Fruit fly (Drosophila melanogaster) whole organism, embryonic: ENCODE measurements around the gene ppk17.

ENCODE experiments used
- Adf1 ChIP-seq: fragments of 200-800 bp; sonication (Bioruptor generic); IDR thresholded peaks from 2 replicates; pipeline ENCODE4 v1.3.6; 2022; ENCODE audit warnings: missing biosample characterization, missing genetic modification characterization
- Bdp1 ChIP-seq: fragments of 200-800 bp; sonication (Bioruptor generic); optimal IDR thresholded peaks from 3 replicates; lab custom pipeline; 2016; ENCODE audit warnings: missing biosample characterization, missing genetic modification characterization
- CG10431 ChIP-seq: fragments of 200-800 bp; sonication (Bioruptor generic); optimal IDR thresholded peaks from 3 replicates; lab custom pipeline; 2018; ENCODE audit warnings: missing biosample characterization, mild to moderate bottlenecking, missing genetic modification characterization
- CG10979 ChIP-seq: fragments of 200-800 bp; sonication (Bioruptor generic); optimal IDR thresholded peaks from 2 replicates; lab custom pipeline; 2018; ENCODE audit warnings: missing biosample characterization, mild to moderate bottlenecking, missing genetic modification characterization, moderate library complexity
- CG13775 ChIP-seq: fragments of 200-800 bp; sonication (Bioruptor generic); optimal IDR thresholded peaks from 3 replicates; lab custom pipeline; 2017; ENCODE audit warnings: missing biosample characterization, mild to moderate bottlenecking, missing genetic modification characterization
- CG15514 ChIP-seq: fragments of 200-800 bp; sonication (Bioruptor generic); optimal IDR thresholded peaks from 3 replicates; lab custom pipeline; 2017; ENCODE audit warnings: missing biosample characterization, missing genetic modification characterization, mild to moderate bottlenecking, moderate library complexity, missing genetic modification reagents
- CG17912 ChIP-seq: fragments of 200-800 bp; sonication (Bioruptor generic); optimal IDR thresholded peaks from 2 replicates; lab custom pipeline; 2018; ENCODE audit warnings: missing biosample characterization, mild to moderate bottlenecking, missing genetic modification characterization
- CG18619 ChIP-seq: fragments of 200-800 bp; sonication (Bioruptor generic); optimal IDR thresholded peaks from 3 replicates; lab custom pipeline; 2017; ENCODE audit warnings: missing biosample characterization, mild to moderate bottlenecking, missing genetic modification characterization
- CG18764 ChIP-seq: fragments of 200-800 bp; sonication (Bioruptor generic); optimal IDR thresholded peaks from 3 replicates; lab custom pipeline; 2016; ENCODE audit warnings: missing biosample characterization, missing genetic modification characterization
- CG31224 ChIP-seq: fragments of 200-800 bp; sonication (Bioruptor generic); IDR thresholded peaks from 2 replicates; pipeline ENCODE4 v1.3.6; 2022; ENCODE audit warnings: missing biosample characterization, missing genetic modification characterization
- CG3163 ChIP-seq: fragments of 200-800 bp; sonication (Bioruptor generic); optimal IDR thresholded peaks from 3 replicates; lab custom pipeline; 2016; ENCODE audit warnings: missing biosample characterization, missing genetic modification characterization
- CG3407 ChIP-seq: fragments of 200-800 bp; sonication (Bioruptor generic); optimal IDR thresholded peaks from 2 replicates; lab custom pipeline; 2018; ENCODE audit warnings: missing biosample characterization, mild to moderate bottlenecking, missing genetic modification characterization
- CG4424 ChIP-seq: fragments of 200-800 bp; sonication (Bioruptor generic); optimal IDR thresholded peaks from 3 replicates; lab custom pipeline; 2016; ENCODE audit warnings: missing biosample characterization, missing genetic modification characterization
- CG7556 ChIP-seq: fragments of 200-800 bp; sonication (Bioruptor generic); optimal IDR thresholded peaks from 2 replicates; lab custom pipeline; 2017; ENCODE audit warnings: missing biosample characterization, mild to moderate bottlenecking, missing genetic modification characterization
- Dek ChIP-seq: fragments of 200-800 bp; sonication (Bioruptor generic); optimal IDR thresholded peaks from 3 replicates; lab custom pipeline; 2019; ENCODE audit warnings: missing biosample characterization, mild to moderate bottlenecking, missing genetic modification characterization, moderate library complexity
- Dll ChIP-seq: fragments of 200-800 bp; sonication (Bioruptor generic); IDR thresholded peaks from 4 replicates; pipeline ENCODE4 v1.3.6; 2022; ENCODE audit warnings: missing biosample characterization, missing genetic modification characterization; ENCODE audit not compliant: partially characterized antibody
- Ets65A ChIP-seq: fragments of 200-800 bp; sonication (Bioruptor generic); peaks from one replicate; lab custom pipeline; 2016; ENCODE audit warnings: missing biosample characterization, missing genetic modification characterization
- HLH3B ChIP-seq: fragments of 200-800 bp; sonication (Bioruptor generic); IDR thresholded peaks from 2 replicates; pipeline ENCODE4 v1.3.6; 2022; ENCODE audit warnings: missing biosample characterization, missing genetic modification characterization
- Hmr ChIP-seq: fragments of 200-800 bp; sonication (Bioruptor generic); optimal IDR thresholded peaks from 3 replicates; lab custom pipeline; 2017; ENCODE audit warnings: mild to moderate bottlenecking, missing biosample characterization, missing genetic modification reagents, missing genetic modification characterization
- Hr78 ChIP-seq, 2 experiments: fragments of 200-800 bp in 1 of 2; fragments of >200 bp in 1 of 2; sonication (Bioruptor generic) in 1 of 2; optimal IDR thresholded peaks; 2 replicates each; lab custom pipeline; 2017 to 2019; ENCODE audit warnings: missing biosample characterization in 2 of 2, missing genetic modification characterization in 2 of 2, mild to moderate bottlenecking in 1 of 2, moderate library complexity in 1 of 2
- Kr ChIP-seq: fragments of 200-800 bp; sonication (Bioruptor generic); optimal IDR thresholded peaks from 2 replicates; lab custom pipeline; 2017; ENCODE audit warnings: missing biosample characterization, mild to moderate bottlenecking, missing genetic modification characterization
- Lhr ChIP-seq: fragments of 200-800 bp; sonication (Bioruptor generic); optimal IDR thresholded peaks from 3 replicates; lab custom pipeline; 2017; ENCODE audit warnings: mild to moderate bottlenecking, missing biosample characterization, missing genetic modification reagents, missing genetic modification characterization
- Med ChIP-seq: fragments of 200-800 bp; sonication (Bioruptor generic); peaks from one replicate; lab custom pipeline; 2016; ENCODE audit warnings: missing biosample characterization, missing genetic modification characterization, mild to moderate bottlenecking, inconsistent platforms, moderate library complexity
- Mes4 ChIP-seq: fragments of 200-800 bp; sonication (Bioruptor generic); optimal IDR thresholded peaks from 2 replicates; lab custom pipeline; 2016; ENCODE audit warnings: missing biosample characterization, missing genetic modification characterization
- Mrtf ChIP-seq: fragments of 200-800 bp; sonication (Bioruptor generic); IDR thresholded peaks from 3 replicates; pipeline ENCODE4 v1.3.6; 2022; ENCODE audit warnings: missing biosample characterization, missing genetic modification characterization
- Nf-YA ChIP-seq: fragments of 200-800 bp; sonication (Bioruptor generic); IDR thresholded peaks from 2 replicates; pipeline ENCODE4 v1.3.6; 2022; ENCODE audit warnings: missing biosample characterization, missing genetic modification characterization
- Scr ChIP-seq: fragments of 200-800 bp; sonication (Bioruptor generic); IDR thresholded peaks from 2 replicates; pipeline ENCODE4 v1.3.6; 2022; ENCODE audit warnings: missing biosample characterization, missing genetic modification characterization; ENCODE audit not compliant: partially characterized antibody
- Sox102F ChIP-seq: fragments of 200-800 bp; sonication (Bioruptor generic); optimal IDR thresholded peaks from 2 replicates; lab custom pipeline; 2018; ENCODE audit warnings: missing biosample characterization, mild to moderate bottlenecking, missing genetic modification characterization, moderate library complexity
- Vsx1 ChIP-seq: fragments of 200-800 bp; sonication (Bioruptor generic); optimal IDR thresholded peaks from 2 replicates; lab custom pipeline; 2017; ENCODE audit warnings: missing biosample characterization, mild to moderate bottlenecking, missing genetic modification characterization, missing genetic modification reagents
- Xrp1 ChIP-seq: fragments of 200-800 bp; sonication (Bioruptor generic); IDR thresholded peaks from 2 replicates; pipeline ENCODE4 v1.3.6; 2022; ENCODE audit warnings: missing biosample characterization, missing genetic modification characterization
- amos ChIP-seq: fragments of 200-800 bp; sonication (Bioruptor generic); IDR thresholded peaks from 2 replicates; pipeline ENCODE4 v1.3.6; 2022; ENCODE audit warnings: missing biosample characterization, missing genetic modification characterization; ENCODE audit not compliant: partially characterized antibody
- ato ChIP-seq: fragments of 200-800 bp; sonication (Bioruptor generic); IDR thresholded peaks from 2 replicates; pipeline ENCODE4 v1.3.6; 2022; ENCODE audit warnings: missing biosample characterization, missing genetic modification characterization; ENCODE audit not compliant: partially characterized antibody
- bcd ChIP-seq: fragments of 200-800 bp; sonication (Bioruptor generic); optimal IDR thresholded peaks from 2 replicates; lab custom pipeline; 2017; ENCODE audit warnings: missing biosample characterization, mild to moderate bottlenecking, missing genetic modification characterization
- br ChIP-seq: fragments of >200 bp; optimal IDR thresholded peaks from 2 replicates; lab custom pipeline; 2017
- caup ChIP-seq: fragments of 200-800 bp; sonication (Bioruptor generic); optimal IDR thresholded peaks from 3 replicates; lab custom pipeline; 2017; ENCODE audit warnings: missing biosample characterization, mild to moderate bottlenecking, missing genetic modification characterization, moderate library complexity; ENCODE audit not compliant: severe bottlenecking
- chn ChIP-seq: fragments of 200-800 bp; sonication (Bioruptor generic); optimal IDR thresholded peaks from 2 replicates; lab custom pipeline; 2016; ENCODE audit warnings: missing biosample characterization, missing genetic modification characterization
- ci ChIP-seq: fragments of 200-800 bp; sonication (Bioruptor generic); IDR thresholded peaks from 3 replicates; pipeline ENCODE4 v1.3.6; 2022; ENCODE audit warnings: missing biosample characterization, missing genetic modification characterization
- dm ChIP-seq: fragments of 200-800 bp; sonication (Bioruptor generic); optimal IDR thresholded peaks from 3 replicates; lab custom pipeline; 2016; ENCODE audit warnings: missing biosample characterization, missing genetic modification characterization
- fd96Cb ChIP-seq: fragments of 200-800 bp; sonication (Bioruptor generic); optimal IDR thresholded peaks from 2 replicates; lab custom pipeline; 2018; ENCODE audit warnings: missing biosample characterization, mild to moderate bottlenecking, missing genetic modification characterization, moderate library complexity
- ftz-f1 ChIP-seq: fragments of 200-800 bp; sonication (Bioruptor generic); optimal IDR thresholded peaks from 2 replicates; lab custom pipeline; 2016; ENCODE audit warnings: missing biosample characterization, missing genetic modification characterization
- pfk ChIP-seq: fragments of 200-800 bp; sonication (Bioruptor generic); optimal IDR thresholded peaks from 2 replicates; lab custom pipeline; 2018; ENCODE audit warnings: missing biosample characterization, mild to moderate bottlenecking, missing genetic modification characterization, moderate library complexity
- ranshi ChIP-seq: fragments of 200-800 bp; sonication (Bioruptor generic); IDR thresholded peaks from 2 replicates; pipeline ENCODE4 v1.3.6; 2022; ENCODE audit warnings: missing biosample characterization, missing genetic modification characterization
- sens ChIP-seq: fragments of 200-800 bp; sonication (Bioruptor generic); peaks from one replicate; lab custom pipeline; 2016; ENCODE audit warnings: missing biosample characterization, missing genetic modification characterization
- sima ChIP-seq: fragments of 200-800 bp; sonication (Bioruptor generic); optimal IDR thresholded peaks from 2 replicates; lab custom pipeline; 2016; ENCODE audit warnings: missing biosample characterization, missing genetic modification characterization
- sisA ChIP-seq: fragments of 200-800 bp; sonication (Bioruptor generic); IDR thresholded peaks from 2 replicates; pipeline ENCODE4 v1.3.6; 2022; ENCODE audit warnings: missing biosample characterization, missing genetic modification characterization
- slbo ChIP-seq: fragments of 200-800 bp; sonication (Bioruptor generic); IDR thresholded peaks from 2 replicates; pipeline ENCODE4 v1.3.6; 2022; ENCODE audit warnings: missing biosample characterization, missing genetic modification characterization
- slou ChIP-seq: fragments of 200-800 bp; sonication (Bioruptor generic); optimal IDR thresholded peaks from 3 replicates; lab custom pipeline; 2016; ENCODE audit warnings: missing biosample characterization, missing genetic modification characterization
- toy ChIP-seq: fragments of 200-800 bp; sonication (Bioruptor generic); IDR thresholded peaks from 2 replicates; pipeline ENCODE4 v1.3.6; 2022; ENCODE audit warnings: missing biosample characterization, missing genetic modification characterization
- unpg ChIP-seq: fragments of 200-800 bp; sonication (Bioruptor generic); optimal IDR thresholded peaks from 3 replicates; lab custom pipeline; 2018; ENCODE audit warnings: missing biosample characterization, mild to moderate bottlenecking, missing genetic modification characterization, moderate library complexity
- zf30C ChIP-seq: fragments of 200-800 bp; sonication (Bioruptor generic); optimal IDR thresholded peaks from 3 replicates; lab custom pipeline; 2018; ENCODE audit warnings: missing biosample characterization, mild to moderate bottlenecking, missing genetic modification characterization

The ppk17 gene

dm6 chr2L:16764480-16764879 lies 4.1 kb upstream of the ppk17 start:
- TF ChIP-seq Ets65A (GFP tag; lab: Kevin White, UChicago) (peak; percentile 58), Adf1 (GFP tag; lab: Robert Waterston, UW) (no peak), toy (GFP tag; lab: Robert Waterston, UW) (0 out of 2 replicates have a peak, but pooled peaks have one; percentile 21)

dm6 chr2L:16761891-16762290 lies 1.5 kb upstream of the ppk17 start:
- TF ChIP-seq CG31224 (no peak), caup (GFP tag; lab: Kevin White, UChicago) (no peak), HLH3B (GFP tag; lab: Robert Waterston, UW) (no peak), CG7556 (GFP tag; lab: Kevin White, UChicago) (no peak), CG4424 (GFP tag; lab: Kevin White, UChicago) (no peak), CG17912 (GFP tag; lab: Kevin White, UChicago) (no peak), Lhr (GFP tag; lab: Kevin White, UChicago) (no peak), Nf-YA (no peak), Kr (GFP tag; lab: Kevin White, UChicago) (no peak), ci (GFP tag; lab: Robert Waterston, UW) (0 out of 3 replicates have a peak, but pooled peaks have one; percentile 37), slou (GFP tag; lab: Kevin White, UChicago) (no peak), Vsx1 (GFP tag; lab: Kevin White, UChicago) (no peak), unpg (peak; percentile 11), CG10431 (GFP tag; lab: Kevin White, UChicago) (no peak), fd96Cb (tag; lab: Kevin White, UChicago) (no peak), CG18764 (no peak), ftz-f1 (no peak), dm (GFP tag; lab: Kevin White, UChicago) (no peak), ato (GFP tag; lab: Robert Waterston, UW) (no peak), sens (GFP tag; lab: Kevin White, UChicago) (peak; percentile 65), br (lab: Kevin White, UChicago) (no peak), CG10979 (tag; lab: Kevin White, UChicago) (no peak), zf30C (GFP tag; lab: Kevin White, UChicago) (no peak), CG18619 (GFP tag; lab: Kevin White, UChicago) (no peak), amos (no peak), bcd (GFP tag; lab: Kevin White, UChicago) (no peak), ranshi (GFP tag; lab: Robert Waterston, UW) (no peak), CG3407 (GFP tag; lab: Kevin White, UChicago) (no peak), CG13775 (GFP tag; lab: Kevin White, UChicago) (no peak), Med (GFP tag; lab: Kevin White, UChicago) (peak; percentile 59), Sox102F (GFP tag; lab: Kevin White, UChicago) (peak; percentile 37), chn (GFP tag; lab: Kevin White, UChicago) (no peak), CG15514 (GFP tag; lab: Kevin White, UChicago) (no peak), sisA (GFP tag; lab: Robert Waterston, UW) (no peak), pfk (GFP tag; lab: Kevin White, UChicago) (no peak), Hr78 (GFP tag; optimal IDR thresholded peaks at IDR 0.05; lab: Kevin White, UChicago) (no peak), Bdp1 (no peak), sima (no peak), CG3163 (GFP tag; lab: Kevin White, UChicago) (no peak), Scr (GFP tag; lab: Robert Waterston, UW) (no peak), Dek (tag; lab: Kevin White, UChicago) (no peak), Mes4 (GFP tag; lab: Kevin White, UChicago) (no peak), slbo (GFP tag; lab: Robert Waterston, UW) (peak; percentile 35; the same call in 1 of the 2 replicates), Hmr (GFP tag; lab: Kevin White, UChicago) (no peak), Mrtf (no peak), Xrp1 (GFP tag; lab: Robert Waterston, UW) (no peak), Dll (no peak)
